Fruit fly (Drosophila melanogaster): ENCODE measurements around the gene SelT.

DNA sequence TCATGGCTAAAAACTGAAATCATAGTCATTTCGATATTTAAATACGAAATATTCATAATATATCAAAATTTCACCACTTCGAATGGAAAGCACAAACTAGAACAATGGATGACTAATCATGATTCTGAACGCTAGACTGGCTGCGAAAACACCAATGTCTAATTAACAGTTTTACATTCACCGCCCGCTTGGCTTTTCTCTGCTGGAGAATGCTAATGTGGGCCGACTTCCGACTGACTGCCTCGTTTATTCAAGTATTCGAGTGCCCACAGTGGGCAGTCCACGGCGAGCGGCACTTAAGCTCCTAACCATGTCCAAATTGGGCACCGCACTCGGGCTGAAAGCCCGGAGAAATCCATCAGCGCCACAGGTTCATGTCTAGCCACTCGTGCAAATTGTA is 8.7 kb upstream of the SelT start:
- TF ChIP-seq Mnt (GFP tag; optimal IDR thresholded peaks at IDR 0.05): no peak
- TF ChIP-seq bab1 (GFP tag; optimal IDR thresholded peaks at IDR 0.05): no peak
- no peak for TF ChIP-seq CG12768 (GFP tag; optimal IDR thresholded peaks at IDR 0.05)
- TF ChIP-seq cnc (optimal IDR thresholded peaks at IDR 0.05): no peak
- no peak for TF ChIP-seq CG1620 (GFP tag; optimal IDR thresholded peaks at IDR 0.05)
- no peak for TF ChIP-seq Clk (GFP tag; optimal IDR thresholded peaks at IDR 0.05)
- TF ChIP-seq Hr96 (GFP tag; optimal IDR thresholded peaks at IDR 0.05): no peak
- TF ChIP-seq toe (GFP tag; optimal IDR thresholded peaks at IDR 0.05): no peak
- TF ChIP-seq kay (GFP tag; ENCODE audit: borderline replicate concordance): no peak
- no peak for TF ChIP-seq CG7101 (tag; optimal IDR thresholded peaks at IDR 0.05)
- no peak for TF ChIP-seq CG33017 (tag; optimal IDR thresholded peaks at IDR 0.05)
- TF ChIP-seq pad (GFP tag; optimal IDR thresholded peaks at IDR 0.05): no peak
- TF ChIP-seq Crg-1 (GFP tag; optimal IDR thresholded peaks at IDR 0.05): no peak
